Fruit fly (Drosophila melanogaster) whole organism, embryonic: ENCODE results near the gene rut.

Experiments used
- Ada2b ChIP-seq: fragments of 200-800 bp; sonication (Bioruptor generic); IDR thresholded peaks from 2 replicates; pipeline ENCODE4 v1.3.6; 2022; ENCODE audit warnings: missing biosample characterization, missing genetic modification characterization
- Bdp1 ChIP-seq: fragments of 200-800 bp; sonication (Bioruptor generic); optimal IDR thresholded peaks from 3 replicates; lab custom pipeline; 2016; ENCODE audit warnings: missing biosample characterization, missing genetic modification characterization
- Bgb ChIP-seq: fragments of 200-800 bp; sonication (Bioruptor generic); IDR thresholded peaks from 2 replicates; pipeline ENCODE4 v1.3.6; 2022; ENCODE audit warnings: missing biosample characterization, missing genetic modification characterization; ENCODE audit not compliant: partially characterized antibody
- Bteb2 ChIP-seq: fragments of 200-800 bp; sonication (Bioruptor generic); optimal IDR thresholded peaks from 2 replicates; lab custom pipeline; 2016; ENCODE audit warnings: missing biosample characterization, missing genetic modification characterization
- CG10267 ChIP-seq: fragments of 200-800 bp; sonication (Bioruptor generic); optimal IDR thresholded peaks from 2 replicates; lab custom pipeline; 2018; ENCODE audit warnings: missing biosample characterization, mild to moderate bottlenecking, missing genetic modification characterization, moderate library complexity
- CG10462 ChIP-seq: fragments of 200-800 bp; sonication (Bioruptor generic); optimal IDR thresholded peaks from 2 replicates; lab custom pipeline; 2016; ENCODE audit warnings: missing biosample characterization, missing genetic modification characterization
- CG10565 ChIP-seq: fragments of 200-800 bp; sonication (Bioruptor generic); optimal IDR thresholded peaks from 3 replicates; lab custom pipeline; 2016; ENCODE audit warnings: missing biosample characterization, mild to moderate bottlenecking, missing genetic modification characterization
- CG11695 ChIP-seq: fragments of 200-800 bp; sonication (Bioruptor generic); IDR thresholded peaks from 3 replicates; pipeline ENCODE4 v1.3.6; 2022; ENCODE audit warnings: missing biosample characterization, missing genetic modification characterization
- CG12769 ChIP-seq: fragments of 200-800 bp; sonication (Bioruptor generic); optimal IDR thresholded peaks from 2 replicates; lab custom pipeline; 2019; ENCODE audit warnings: missing biosample characterization, mild to moderate bottlenecking, missing genetic modification characterization, moderate library complexity
- CG13624 ChIP-seq: fragments of 200-800 bp; sonication (Bioruptor generic); optimal IDR thresholded peaks from 2 replicates; lab custom pipeline; 2016; ENCODE audit warnings: missing biosample characterization, missing genetic modification characterization
- CG15269 ChIP-seq: fragments of 200-800 bp; sonication (Bioruptor generic); optimal IDR thresholded peaks from 2 replicates; lab custom pipeline; 2018; ENCODE audit warnings: missing biosample characterization, mild to moderate bottlenecking, missing genetic modification characterization, moderate library complexity
- CG17568 ChIP-seq: fragments of 200-800 bp; sonication (Bioruptor generic); optimal IDR thresholded peaks from 2 replicates; lab custom pipeline; 2018; ENCODE audit warnings: missing biosample characterization, mild to moderate bottlenecking, missing genetic modification characterization, moderate library complexity
- CG18262 ChIP-seq: fragments of 200-800 bp; optimal IDR thresholded peaks from 3 replicates; lab custom pipeline; 2019; ENCODE audit warnings: missing biosample characterization, mild to moderate bottlenecking, missing genetic modification characterization, moderate library complexity
- CG2875 ChIP-seq: fragments of 200-800 bp; sonication (Bioruptor generic); optimal IDR thresholded peaks from 2 replicates; lab custom pipeline; 2017; ENCODE audit warnings: missing biosample characterization, mild to moderate bottlenecking, missing genetic modification characterization, missing genetic modification reagents
- CG30403 ChIP-seq: fragments of 200-800 bp; sonication (Bioruptor generic); optimal IDR thresholded peaks from 3 replicates; lab custom pipeline; 2016; ENCODE audit warnings: missing biosample characterization, missing genetic modification characterization
- CG31224 ChIP-seq: fragments of 200-800 bp; sonication (Bioruptor generic); IDR thresholded peaks from 2 replicates; pipeline ENCODE4 v1.3.6; 2022; ENCODE audit warnings: missing biosample characterization, missing genetic modification characterization
- CG32772 ChIP-seq: fragments of 200-800 bp; sonication (Bioruptor generic); IDR thresholded peaks from 2 replicates; pipeline ENCODE4 v1.3.6; 2022; ENCODE audit warnings: missing biosample characterization, missing genetic modification characterization
- CG4617 ChIP-seq: fragments of 200-800 bp; sonication (Bioruptor generic); optimal IDR thresholded peaks from 3 replicates; lab custom pipeline; 2016; ENCODE audit warnings: missing biosample characterization, missing genetic modification characterization, borderline replicate concordance
- CG4854 ChIP-seq: fragments of 200-800 bp; sonication (Bioruptor generic); optimal IDR thresholded peaks from 2 replicates; lab custom pipeline; 2016; ENCODE audit warnings: missing biosample characterization, missing genetic modification characterization, inconsistent platforms
- CG7786 ChIP-seq: fragments of 200-800 bp; sonication (Bioruptor generic); optimal IDR thresholded peaks from 2 replicates; lab custom pipeline; 2016; ENCODE audit warnings: missing biosample characterization, missing genetic modification characterization
- CG8388 ChIP-seq: fragments of 200-800 bp; sonication (Bioruptor generic); optimal IDR thresholded peaks from 2 replicates; lab custom pipeline; 2019; ENCODE audit warnings: missing biosample characterization, mild to moderate bottlenecking, missing genetic modification characterization, moderate library complexity
- CG9797 ChIP-seq: fragments of 200-800 bp; sonication (Bioruptor generic); optimal IDR thresholded peaks from 3 replicates; lab custom pipeline; 2018; ENCODE audit warnings: missing biosample characterization, mild to moderate bottlenecking, missing genetic modification characterization
- Doc2 ChIP-seq: fragments of 200-800 bp; sonication (Bioruptor generic); IDR thresholded peaks from 2 replicates; pipeline ENCODE4 v1.3.6; 2022; ENCODE audit warnings: missing biosample characterization, missing genetic modification characterization
- HLH3B ChIP-seq: fragments of 200-800 bp; sonication (Bioruptor generic); IDR thresholded peaks from 2 replicates; pipeline ENCODE4 v1.3.6; 2022; ENCODE audit warnings: missing biosample characterization, missing genetic modification characterization
- Hey ChIP-seq: fragments of 200-800 bp; sonication (Bioruptor generic); optimal IDR thresholded peaks from 3 replicates; lab custom pipeline; 2018; ENCODE audit warnings: missing biosample characterization, mild to moderate bottlenecking, missing genetic modification characterization
- MTF-1 ChIP-seq: fragments of 200-800 bp; sonication (Bioruptor generic); optimal IDR thresholded peaks from 2 replicates; lab custom pipeline; 2018; ENCODE audit warnings: missing biosample characterization, mild to moderate bottlenecking, missing genetic modification characterization, borderline replicate concordance
- NfI ChIP-seq: fragments of 200-800 bp; sonication (Bioruptor generic); optimal IDR thresholded peaks from 3 replicates; lab custom pipeline; 2018; ENCODE audit warnings: missing biosample characterization, mild to moderate bottlenecking, missing genetic modification characterization, moderate library complexity
- Ssrp ChIP-seq: fragments of 200-800 bp; sonication (Bioruptor generic); optimal IDR thresholded peaks from 2 replicates; lab custom pipeline; 2018; ENCODE audit warnings: missing biosample characterization, mild to moderate bottlenecking, missing genetic modification characterization, moderate library complexity
- ab ChIP-seq: fragments of 200-800 bp; sonication (Bioruptor generic); optimal IDR thresholded peaks from 2 replicates; lab custom pipeline; 2016; ENCODE audit warnings: missing biosample characterization, missing genetic modification characterization
- ara ChIP-seq: fragments of 200-800 bp; sonication (Bioruptor generic); IDR thresholded peaks from 2 replicates; pipeline ENCODE4 v1.3.6; 2022; ENCODE audit warnings: missing biosample characterization, missing genetic modification characterization
- caup ChIP-seq: fragments of 200-800 bp; sonication (Bioruptor generic); optimal IDR thresholded peaks from 3 replicates; lab custom pipeline; 2017; ENCODE audit warnings: missing biosample characterization, mild to moderate bottlenecking, missing genetic modification characterization, moderate library complexity; ENCODE audit not compliant: severe bottlenecking
- chn ChIP-seq: fragments of 200-800 bp; sonication (Bioruptor generic); optimal IDR thresholded peaks from 2 replicates; lab custom pipeline; 2016; ENCODE audit warnings: missing biosample characterization, missing genetic modification characterization
- dmrt99B ChIP-seq: fragments of 200-800 bp; sonication (Bioruptor generic); optimal IDR thresholded peaks from 2 replicates; lab custom pipeline; 2018; ENCODE audit warnings: missing biosample characterization, mild to moderate bottlenecking, missing genetic modification characterization, moderate library complexity
- dysf ChIP-seq: fragments of 200-800 bp; sonication (Bioruptor generic); IDR thresholded peaks from 3 replicates; pipeline ENCODE4 v1.3.6; 2022; ENCODE audit warnings: missing biosample characterization, missing genetic modification characterization
- esg ChIP-seq: fragments of 200-800 bp; sonication (Bioruptor generic); conservative IDR thresholded peaks from 2 replicates; pipeline ENCODE4 v1.3.6; 2022; ENCODE audit warnings: missing biosample characterization, missing genetic modification characterization
- eve ChIP-seq, 2 experiments: fragments of >200 bp; optimal IDR thresholded peaks; 2 replicates each; lab custom pipeline; 2017; ENCODE audit warnings: missing biosample characterization in 2 of 2, missing genetic modification characterization in 2 of 2
- gcm ChIP-seq: fragments of 200-800 bp; sonication (Bioruptor generic); optimal IDR thresholded peaks from 2 replicates; lab custom pipeline; 2019; ENCODE audit warnings: missing biosample characterization, mild to moderate bottlenecking, missing genetic modification characterization, moderate library complexity
- gem ChIP-seq: fragments of 200-800 bp; sonication (Bioruptor generic); optimal IDR thresholded peaks from 2 replicates; lab custom pipeline; 2019; ENCODE audit warnings: missing biosample characterization, mild to moderate bottlenecking, missing genetic modification characterization, moderate library complexity
- grn ChIP-seq: fragments of 200-800 bp; sonication (Bioruptor generic); optimal IDR thresholded peaks from 3 replicates; lab custom pipeline; 2017; ENCODE audit warnings: missing biosample characterization, missing genetic modification characterization
- h ChIP-seq: fragments of >200 bp; optimal IDR thresholded peaks from 2 replicates; lab custom pipeline; 2017
- ken ChIP-seq: fragments of 200-800 bp; sonication (Bioruptor generic); IDR thresholded peaks from 3 replicates; pipeline ENCODE4 v1.3.6; 2022; ENCODE audit warnings: missing biosample characterization, missing genetic modification characterization
- lab ChIP-seq: fragments of 200-800 bp; sonication (Bioruptor generic); optimal IDR thresholded peaks from 3 replicates; lab custom pipeline; 2017; ENCODE audit warnings: missing biosample characterization, missing genetic modification characterization, mild to moderate bottlenecking, moderate library complexity, missing genetic modification reagents
- mirr ChIP-seq: fragments of 200-800 bp; sonication (Bioruptor generic); optimal IDR thresholded peaks from 3 replicates; lab custom pipeline; 2018; ENCODE audit warnings: missing biosample characterization, mild to moderate bottlenecking, missing genetic modification characterization
- nau ChIP-seq: fragments of 200-800 bp; sonication (Bioruptor generic); optimal IDR thresholded peaks from 3 replicates; lab custom pipeline; 2017; ENCODE audit warnings: missing biosample characterization, mild to moderate bottlenecking, missing genetic modification characterization, missing genetic modification reagents
- nerfin-1 ChIP-seq: fragments of 200-800 bp; sonication (Bioruptor generic); optimal IDR thresholded peaks from 3 replicates; lab custom pipeline; 2019; ENCODE audit warnings: missing biosample characterization, mild to moderate bottlenecking, missing genetic modification characterization, moderate library complexity
- nerfin-2 ChIP-seq: fragments of 200-800 bp; sonication (Bioruptor generic); IDR thresholded peaks from 2 replicates; pipeline ENCODE4 v1.3.6; 2022; ENCODE audit warnings: missing biosample characterization, missing genetic modification characterization; ENCODE audit not compliant: partially characterized antibody
- pan ChIP-seq, 4 experiments: fragments of >200 bp in 3 of 4; fragments of 200-800 bp in 1 of 4; sonication (Bioruptor generic) in 1 of 4; optimal IDR thresholded peaks in 3 of 4; IDR thresholded peaks in 1 of 4; 2 replicates each; pipeline versions ENCODE4 v1.3.6 to Lab custom; 2017 to 2022; ENCODE audit warnings: missing biosample characterization in 2 of 4, missing genetic modification characterization in 2 of 4, mixed read lengths in 1 of 4
- pb ChIP-seq: fragments of 200-800 bp; sonication (Bioruptor generic); optimal IDR thresholded peaks from 3 replicates; lab custom pipeline; 2016; ENCODE audit warnings: missing biosample characterization, missing genetic modification characterization
- pita ChIP-seq: fragments of 200-800 bp; sonication (Bioruptor generic); optimal IDR thresholded peaks from 2 replicates; lab custom pipeline; 2017; ENCODE audit warnings: missing biosample characterization, mild to moderate bottlenecking, missing genetic modification characterization
- stwl ChIP-seq: fragments of 200-800 bp; sonication (Bioruptor generic); optimal IDR thresholded peaks from 3 replicates; lab custom pipeline; 2018; ENCODE audit warnings: missing biosample characterization, mild to moderate bottlenecking, missing genetic modification characterization, moderate library complexity
- toy ChIP-seq: fragments of 200-800 bp; sonication (Bioruptor generic); IDR thresholded peaks from 2 replicates; pipeline ENCODE4 v1.3.6; 2022; ENCODE audit warnings: missing biosample characterization, missing genetic modification characterization
- usp ChIP-seq: fragments of >200 bp; optimal IDR thresholded peaks from 2 replicates; lab custom pipeline; 2017; ENCODE audit warnings: missing biosample characterization, missing genetic modification characterization

The rut gene

DNA sequence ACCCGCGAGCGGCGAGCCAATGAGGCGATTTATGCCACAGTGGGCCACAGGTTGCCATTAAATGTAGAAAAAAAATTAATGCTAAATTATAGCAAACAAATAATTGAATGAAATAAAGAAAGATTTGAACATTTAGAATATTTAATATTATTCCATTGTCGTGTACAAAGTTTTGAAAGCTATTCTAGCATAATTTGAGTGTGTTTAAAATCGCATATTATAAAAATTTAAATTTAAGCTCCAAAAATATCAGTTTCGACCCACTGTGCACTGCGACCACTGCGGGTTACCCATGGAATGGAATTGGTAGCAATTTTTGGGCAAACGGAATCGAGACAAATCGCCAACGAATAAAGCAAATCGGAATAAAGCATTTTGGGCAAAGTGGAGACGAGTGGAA is 82.1 kb downstream of the rut start (continued):
- peak; percentile 66 for TF ChIP-seq Ssrp (tag; lab: Kevin White, UChicago)
- no peak for TF ChIP-seq nerfin-2
- peak; percentile 67 for TF ChIP-seq ara (GFP tag; lab: Robert Waterston, UW)
- TF ChIP-seq toy (GFP tag; lab: Robert Waterston, UW) = no peak
- no peak for TF ChIP-seq ken (GFP tag; lab: Robert Waterston, UW)
- TF ChIP-seq nau = peak; percentile 22
- TF ChIP-seq CG9797 (GFP tag; lab: Kevin White, UChicago) = no peak
- no peak for TF ChIP-seq chn (GFP tag; lab: Kevin White, UChicago)
- TF ChIP-seq CG31224 (GFP tag; lab: Robert Waterston, UW) = peak; percentile 12; the same call in 1 of the 2 replicates
- no peak for TF ChIP-seq usp (GFP tag; lab: Kevin White, UChicago)
- TF ChIP-seq caup (GFP tag; lab: Kevin White, UChicago) = peak; percentile 8
- TF ChIP-seq CG15269 (tag; lab: Kevin White, UChicago) = peak; percentile 55
- no peak for TF ChIP-seq CG4617 (GFP tag; lab: Kevin White, UChicago)
- TF ChIP-seq CG18262 (tag; lab: Kevin White, UChicago) = peak; percentile 69
- peak; percentile 15 for TF ChIP-seq CG2875 (GFP tag; lab: Kevin White, UChicago)
- TF ChIP-seq pita (GFP tag; lab: Kevin White, UChicago) = no peak
- TF ChIP-seq Bdp1 (GFP tag; lab: Kevin White, UChicago) = no peak
- TF ChIP-seq Hey (tag; lab: Kevin White, UChicago) = no peak
- TF ChIP-seq CG32772 = 0 out of 2 replicates have a peak, but pooled peaks have one; percentile 11
- TF ChIP-seq CG17568 = no peak
- peak; percentile 65; the same call in 1 of the 3 replicates for TF ChIP-seq CG11695 (GFP tag; lab: Robert Waterston, UW)
- peak; percentile 43 for TF ChIP-seq esg (GFP tag; lab: Robert Waterston, UW)
- TF ChIP-seq CG7786 (GFP tag; lab: Kevin White, UChicago) = no peak
- no peak for TF ChIP-seq stwl (tag; lab: Kevin White, UChicago)
- TF ChIP-seq CG10267 (tag; lab: Kevin White, UChicago) = peak; percentile 63
- TF ChIP-seq CG4854 = no peak
- no peak for TF ChIP-seq CG10565 (GFP tag; lab: Kevin White, UChicago)
- TF ChIP-seq nerfin-1 (tag; lab: Kevin White, UChicago) = peak; percentile 28
- no peak for TF ChIP-seq pb (GFP tag; lab: Kevin White, UChicago)
- TF ChIP-seq mirr = no peak
- TF ChIP-seq grn (GFP tag; lab: Kevin White, UChicago) = no peak
- TF ChIP-seq NfI (GFP tag; lab: Kevin White, UChicago) = peak; percentile 3
- TF ChIP-seq CG12769 = no peak
- no peak for TF ChIP-seq CG13624 (GFP tag; lab: Kevin White, UChicago)
- TF ChIP-seq gem = peak; percentile 81
- TF ChIP-seq Bgb (GFP tag; lab: Robert Waterston, UW) = no peak
- no peak for TF ChIP-seq MTF-1 (GFP tag; lab: Kevin White, UChicago)
- peak; percentile 56 for TF ChIP-seq CG8388 (GFP tag; lab: Kevin White, UChicago)
- TF ChIP-seq Bteb2 (GFP tag; lab: Kevin White, UChicago) = no peak

DNA sequence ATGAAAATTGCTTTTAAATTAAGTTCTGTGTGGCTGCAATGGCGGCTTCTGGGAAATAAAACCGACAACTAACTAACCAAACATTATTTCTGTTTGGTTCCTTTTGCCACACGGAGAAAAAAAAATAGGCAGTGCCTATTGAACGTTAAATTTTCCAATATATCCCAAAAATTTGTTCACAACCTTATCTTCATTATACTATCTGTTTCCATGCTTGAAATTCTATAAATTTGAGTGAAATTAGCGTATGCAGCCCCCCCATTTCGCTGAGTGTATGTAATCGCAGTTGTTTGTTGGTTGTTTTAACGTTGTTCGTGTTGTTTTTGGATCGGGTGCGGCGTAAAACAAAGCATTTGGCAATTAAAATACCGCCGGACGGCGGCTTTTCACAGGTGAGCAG is 87.5 kb downstream of the rut start:
- 0 out of 2 replicates have a peak, but pooled peaks have one; percentile 10 for TF ChIP-seq Ada2b (GFP tag; lab: Robert Waterston, UW)
- peak; percentile 11 for TF ChIP-seq lab (GFP tag; lab: Kevin White, UChicago)
- peak; percentile 34; the same call in 1 of the 2 replicates for TF ChIP-seq HLH3B (GFP tag; lab: Robert Waterston, UW)
- no peak for TF ChIP-seq Doc2 (GFP tag; lab: Robert Waterston, UW)
- peak; percentile 34 for TF ChIP-seq dmrt99B (tag; lab: Kevin White, UChicago)
- no peak for TF ChIP-seq dysf (GFP tag; lab: Robert Waterston, UW)
- no peak for TF ChIP-seq pan (optimal IDR thresholded peaks at IDR 0.05; lab: Kevin White, UChicago)
- TF ChIP-seq pan (GFP tag; optimal IDR thresholded peaks at IDR 0.05 in 1 of 2, IDR thresholded peaks at IDR 0.05 in 1 of 2) = peak in 1 of 2 experiments; percentile 18
- no peak for TF ChIP-seq CG10462
- peak in 1 of 2 experiments; percentile 10 for TF ChIP-seq eve (GFP tag; optimal IDR thresholded peaks at IDR 0.05; lab: Kevin White, UChicago)
- TF ChIP-seq gcm (GFP tag; lab: Kevin White, UChicago) = no peak
- TF ChIP-seq CG30403 = peak; percentile 20
- no peak for TF ChIP-seq ab (GFP tag; lab: Kevin White, UChicago)
- TF ChIP-seq h (lab: Kevin White, UChicago) = no peak
